Worm (Caenorhabditis elegans) whole organism, young adult: Measurements from ENCODE around the gene Y71H2AM.1.

Experiments
- F22D6.2 ChIP-seq: sonication (generic microtip); optimal IDR thresholded peaks from 2 replicates; lab custom pipeline; 2016; ENCODE audit warnings: mild to moderate bottlenecking, missing genetic modification characterization, missing compliant biosample characterization
- F23B12.7 ChIP-seq: sonication (generic microtip); optimal IDR thresholded peaks from 2 replicates; lab custom pipeline; 2017; ENCODE audit warnings: missing genetic modification characterization, mild to moderate bottlenecking, missing compliant biosample characterization, antibody characterized with exemption, moderate library complexity; ENCODE audit not compliant: insufficient read depth
- F49E8.2 ChIP-seq: sonication (generic microtip); optimal IDR thresholded peaks from 3 replicates; lab custom pipeline; 2017; ENCODE audit warnings: missing genetic modification characterization, mild to moderate bottlenecking, missing compliant biosample characterization, antibody characterized with exemption, moderate library complexity; ENCODE audit not compliant: insufficient read depth
- F55B11.4 ChIP-seq: sonication (generic microtip); optimal IDR thresholded peaks from 2 replicates; lab custom pipeline; 2016; ENCODE audit warnings: missing compliant biosample characterization, missing genetic modification characterization, borderline replicate concordance; ENCODE audit not compliant: insufficient read depth
- F57A8.1 ChIP-seq: fragments of 200-800 bp; sonication (Bioruptor generic); optimal IDR thresholded peaks from 2 replicates; lab custom pipeline; 2018; ENCODE audit warnings: mild to moderate bottlenecking, missing genetic modification characterization, moderate library complexity, missing compliant biosample characterization
- F57C9.4 ChIP-seq: sonication (generic microtip); optimal IDR thresholded peaks from 2 replicates; lab custom pipeline; 2017; ENCODE audit warnings: mild to moderate bottlenecking, missing genetic modification characterization, missing compliant biosample characterization
- K11D2.4 ChIP-seq: fragments of 200-800 bp; sonication (Bioruptor generic); IDR thresholded peaks from 2 replicates; pipeline ENCODE4 v1.3.6; 2022; ENCODE audit warnings: missing genetic modification reagents, missing genetic modification characterization, missing compliant biosample characterization
- akir-1 ChIP-seq: fragments of 200-800 bp; sonication (Bioruptor generic); optimal IDR thresholded peaks from 2 replicates; lab custom pipeline; 2018; ENCODE audit warnings: mild to moderate bottlenecking, missing genetic modification characterization, moderate library complexity, missing compliant biosample characterization
- ama-1 ChIP-seq, 3 experiments: fragments of 150-350 bp in 1 of 3; sonication (generic microtip) in 2 of 3; optimal IDR thresholded peaks; 2 replicates each; lab custom pipeline; 2014 to 2018; ENCODE audit warnings: missing biosample characterization in 2 of 3, missing genetic modification characterization in 2 of 3, missing genetic modification reagents in 2 of 3
- aptf-2 ChIP-seq: fragments of 200-800 bp; sonication (Bioruptor generic); conservative IDR thresholded peaks from 2 replicates; pipeline ENCODE4 v1.3.6; 2022; ENCODE audit warnings: missing genetic modification reagents, missing genetic modification characterization, missing compliant biosample characterization
- atf-7 ChIP-seq: sonication (generic microtip); optimal IDR thresholded peaks from 2 replicates; lab custom pipeline; 2017; ENCODE audit warnings: mild to moderate bottlenecking, missing genetic modification characterization, missing compliant biosample characterization
- athp-1 ChIP-seq: sonication (generic microtip); optimal IDR thresholded peaks from 2 replicates; lab custom pipeline; 2017; ENCODE audit warnings: mild to moderate bottlenecking, missing genetic modification characterization, missing compliant biosample characterization
- attf-5 ChIP-seq: fragments of 200-800 bp; sonication (Bioruptor generic); optimal IDR thresholded peaks from 2 replicates; lab custom pipeline; 2018; ENCODE audit warnings: mild to moderate bottlenecking, missing genetic modification characterization, missing compliant biosample characterization
- bed-1 ChIP-seq: fragments of 200-800 bp; sonication (Bioruptor generic); IDR thresholded peaks from 2 replicates; pipeline ENCODE4 v1.3.6; 2022; ENCODE audit warnings: missing genetic modification reagents, missing genetic modification characterization, missing compliant biosample characterization
- cebp-1 ChIP-seq, 2 experiments: fragments of 200-800 bp in 1 of 2; sonication (Bioruptor generic) in 1 of 2; sonication (generic microtip) in 1 of 2; IDR thresholded peaks in 1 of 2; optimal IDR thresholded peaks in 1 of 2; 2 replicates each; pipeline versions ENCODE4 v1.3.6 to Lab custom; 2017 to 2022; ENCODE audit warnings: missing compliant biosample characterization in 2 of 2, missing genetic modification characterization in 2 of 2, mild to moderate bottlenecking in 1 of 2, missing genetic modification reagents in 1 of 2, moderate library complexity in 1 of 2
- ceh-100 ChIP-seq: fragments of 200-800 bp; sonication (Bioruptor generic); IDR thresholded peaks from 2 replicates; pipeline ENCODE4 v1.3.6; 2022; ENCODE audit warnings: missing genetic modification reagents, missing genetic modification characterization, missing compliant biosample characterization
- ceh-27 ChIP-seq: fragments of 200-800 bp; sonication (Bioruptor generic); optimal IDR thresholded peaks from 2 replicates; lab custom pipeline; 2018; ENCODE audit warnings: mild to moderate bottlenecking, missing genetic modification characterization, moderate library complexity, missing compliant biosample characterization
- ceh-79 ChIP-seq: sonication (generic microtip); optimal IDR thresholded peaks from 2 replicates; lab custom pipeline; 2017; ENCODE audit warnings: mild to moderate bottlenecking, missing genetic modification characterization, missing compliant biosample characterization
- ceh-91 ChIP-seq: fragments of 200-800 bp; sonication (Bioruptor generic); IDR thresholded peaks from 2 replicates; pipeline ENCODE4 v1.3.6; 2022; ENCODE audit warnings: missing genetic modification reagents, missing genetic modification characterization, missing compliant biosample characterization
- chd-7 ChIP-seq: sonication (generic microtip); optimal IDR thresholded peaks from 2 replicates; lab custom pipeline; 2016; ENCODE audit warnings: mild to moderate bottlenecking, missing genetic modification characterization, moderate library complexity, missing compliant biosample characterization
- die-1 ChIP-seq: sonication (generic microtip); optimal IDR thresholded peaks from 2 replicates; lab custom pipeline; 2016; ENCODE audit warnings: missing genotype, mild to moderate bottlenecking, missing genetic modification characterization, missing compliant biosample characterization
- dox-1 ChIP-seq: fragments of 200-800 bp; sonication (Bioruptor generic); IDR thresholded peaks from 2 replicates; pipeline ENCODE4 v1.3.6; 2022; ENCODE audit warnings: missing genetic modification reagents, missing genetic modification characterization, missing compliant biosample characterization
- egl-44 ChIP-seq: fragments of 200-800 bp; sonication (Bioruptor generic); IDR thresholded peaks from 2 replicates; pipeline ENCODE4 v1.3.6; 2022; ENCODE audit warnings: missing genetic modification reagents, missing genetic modification characterization, missing compliant biosample characterization
- hmg-1.2 ChIP-seq: fragments of 200-800 bp; sonication (Bioruptor generic); IDR thresholded peaks from 2 replicates; pipeline ENCODE4 v1.3.6; 2022; ENCODE audit warnings: missing genetic modification reagents, missing genetic modification characterization, missing compliant biosample characterization
- hrde-1 ChIP-seq: sonication (generic microtip); optimal IDR thresholded peaks from 2 replicates; lab custom pipeline; 2016; ENCODE audit warnings: missing genetic modification characterization, mild to moderate bottlenecking, missing compliant biosample characterization, moderate library complexity, missing genotype, missing genetic modification reagents, borderline replicate concordance
- lag-1 ChIP-seq: fragments of 200-800 bp; sonication (Bioruptor generic); IDR thresholded peaks from 2 replicates; pipeline ENCODE4 v1.3.6; 2022; ENCODE audit warnings: missing genetic modification reagents, missing genetic modification characterization, missing compliant biosample characterization
- lin-40 ChIP-seq: sonication (generic microtip); optimal IDR thresholded peaks from 2 replicates; lab custom pipeline; 2016; ENCODE audit warnings: missing genetic modification characterization, mild to moderate bottlenecking, missing compliant biosample characterization, missing genotype, missing genetic modification reagents
- madf-8 ChIP-seq: fragments of 200-800 bp; sonication (Bioruptor generic); conservative IDR thresholded peaks from 2 replicates; pipeline ENCODE4 v1.3.6; 2022; ENCODE audit warnings: missing genetic modification reagents, missing genetic modification characterization, missing compliant biosample characterization
- mel-28 ChIP-seq: sonication (generic microtip); optimal IDR thresholded peaks from 2 replicates; lab custom pipeline; 2016; ENCODE audit warnings: borderline replicate concordance, mild to moderate bottlenecking, missing genetic modification characterization, missing compliant biosample characterization
- nfyb-1 ChIP-seq: fragments of 200-800 bp; sonication (Bioruptor generic); IDR thresholded peaks from 2 replicates; pipeline ENCODE4 v1.3.6; 2022; ENCODE audit warnings: missing genetic modification reagents, missing genetic modification characterization, missing compliant biosample characterization
- nhr-27 ChIP-seq: fragments of 200-800 bp; sonication (Bioruptor generic); optimal IDR thresholded peaks from 2 replicates; lab custom pipeline; 2018; ENCODE audit warnings: mild to moderate bottlenecking, missing genetic modification characterization, moderate library complexity, missing compliant biosample characterization
- nhr-80 ChIP-seq: sonication (generic microtip); optimal IDR thresholded peaks from 2 replicates; lab custom pipeline; 2016; ENCODE audit warnings: missing genetic modification characterization, missing compliant biosample characterization
- nhr-90 ChIP-seq: sonication (generic microtip); optimal IDR thresholded peaks from 2 replicates; lab custom pipeline; 2016; ENCODE audit warnings: missing genotype, mild to moderate bottlenecking, missing genetic modification characterization, missing compliant biosample characterization
- snpc-1.1 ChIP-seq: sonication (generic microtip); optimal IDR thresholded peaks from 2 replicates; lab custom pipeline; 2017; ENCODE audit warnings: missing genetic modification characterization, mild to moderate bottlenecking, missing compliant biosample characterization, antibody characterized with exemption, moderate library complexity, missing genotype, missing genetic modification reagents; ENCODE audit not compliant: insufficient read depth
- somi-1 ChIP-seq: fragments of 200-800 bp; sonication (Bioruptor generic); optimal IDR thresholded peaks from 2 replicates; lab custom pipeline; 2018; ENCODE audit warnings: mild to moderate bottlenecking, missing genetic modification characterization, missing compliant biosample characterization
- tbx-9 ChIP-seq: sonication (generic microtip); optimal IDR thresholded peaks from 2 replicates; lab custom pipeline; 2016; ENCODE audit warnings: borderline replicate concordance, missing genetic modification characterization, inconsistent platforms, missing compliant biosample characterization
- unc-62 ChIP-seq: fragments of 150-350 bp; optimal IDR thresholded peaks from 2 replicates; lab custom pipeline; 2014; ENCODE audit warnings: missing biosample characterization, missing genetic modification reagents, missing genetic modification characterization
- xnd-1 ChIP-seq: sonication (generic microtip); optimal IDR thresholded peaks from 2 replicates; lab custom pipeline; 2016; ENCODE audit warnings: missing genotype, missing genetic modification reagents, missing genetic modification characterization, missing compliant biosample characterization
- zfh-2 ChIP-seq: fragments of 200-800 bp; sonication (Bioruptor generic); conservative IDR thresholded peaks from 2 replicates; pipeline ENCODE4 v1.3.6; 2022; ENCODE audit warnings: missing genetic modification reagents, missing genetic modification characterization, missing compliant biosample characterization
- ztf-25 ChIP-seq: fragments of 200-800 bp; sonication (Bioruptor generic); IDR thresholded peaks from 2 replicates; pipeline ENCODE4 v1.3.6; 2022; ENCODE audit warnings: missing genetic modification reagents, missing genetic modification characterization, missing compliant biosample characterization
- ztf-26 ChIP-seq: sonication (generic microtip); optimal IDR thresholded peaks from 2 replicates; lab custom pipeline; 2017; ENCODE audit warnings: missing genetic modification characterization, missing compliant biosample characterization

Y71H2AM.1 gene

DNA sequence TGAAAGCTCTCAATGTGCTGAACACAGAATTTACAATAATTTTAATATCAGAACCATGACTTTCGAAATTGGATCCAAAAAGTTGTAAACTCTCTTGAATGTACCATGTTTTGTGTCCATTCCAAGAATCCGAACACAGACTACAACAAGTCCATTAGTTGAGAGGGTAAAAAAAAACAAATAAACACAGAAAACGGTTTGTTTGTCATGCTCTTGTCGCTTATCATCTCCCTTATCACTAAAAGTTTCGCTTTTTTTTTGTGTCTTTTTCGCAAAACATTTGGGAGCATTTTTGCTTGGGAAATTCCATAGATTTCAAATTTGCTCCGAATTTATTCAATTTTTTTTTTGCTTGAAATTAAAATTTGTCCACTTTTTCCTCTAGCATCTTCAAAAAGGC is 42.6 kb downstream of the Y71H2AM.1 start:
- TF ChIP-seq madf-8, result no peak
- TF ChIP-seq athp-1 (tag; lab: Kevin White, UChicago), result no peak
- no peak for TF ChIP-seq cebp-1 (GFP tag; IDR thresholded peaks at IDR 0.05; lab: Robert Waterston, UW)
- TF ChIP-seq cebp-1 (tag; optimal IDR thresholded peaks at IDR 0.05; lab: Kevin White, UChicago), result no peak
- no peak for TF ChIP-seq K11D2.4 (GFP tag; lab: Robert Waterston, UW)
- TF ChIP-seq dox-1, result no peak
- TF ChIP-seq lin-40 (tag; lab: Kevin White, UChicago), result no peak
- no peak for TF ChIP-seq ceh-100 (GFP tag; lab: Robert Waterston, UW)
- no peak for TF ChIP-seq tbx-9 (tag; lab: Kevin White, UChicago)
- TF ChIP-seq xnd-1 (tag; lab: Kevin White, UChicago), result no peak
- no peak for TF ChIP-seq nhr-90 (tag; lab: Kevin White, UChicago)

DNA sequence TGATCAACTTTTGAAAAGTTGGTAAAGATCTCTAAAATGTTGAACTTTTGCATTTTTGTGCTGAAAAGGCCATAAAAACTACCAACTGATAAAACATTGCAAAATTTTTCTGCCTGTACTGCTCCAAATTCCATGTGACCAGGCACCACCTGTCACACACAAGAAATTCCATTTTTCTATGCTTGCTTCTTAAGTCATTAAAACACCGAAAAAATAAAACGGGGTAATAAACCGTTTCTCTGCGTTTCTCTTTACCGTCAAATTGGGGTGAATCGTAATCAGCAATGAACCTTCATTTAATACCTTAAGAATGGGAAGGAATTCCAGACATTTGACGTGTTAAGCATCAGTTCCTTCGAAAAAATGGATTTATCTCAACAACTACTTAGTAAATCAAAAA is 43.4 kb downstream of the Y71H2AM.1 start:
- peak; percentile 25; the same call in 1 of the 2 replicates for TF ChIP-seq dox-1
- no peak for TF ChIP-seq atf-7 (tag; lab: Kevin White, UChicago)
- TF ChIP-seq egl-44 (GFP tag; lab: Robert Waterston, UW), result 0 out of 2 replicates have a peak, but pooled peaks have one; percentile 33
- TF ChIP-seq ceh-91, result no peak
- no peak for TF ChIP-seq mel-28
- no peak for TF ChIP-seq nfyb-1 (GFP tag; lab: Robert Waterston, UW)
- peak; percentile 89 for TF ChIP-seq nhr-80 (tag; lab: Kevin White, UChicago)
- no peak for TF ChIP-seq ama-1 (optimal IDR thresholded peaks at IDR 0.05; lab: Kevin White, UChicago)
- no peak for TF ChIP-seq ama-1 (GFP tag; optimal IDR thresholded peaks at IDR 0.05; lab: Kevin White, UChicago)
- no peak for TF ChIP-seq cebp-1 (GFP tag; IDR thresholded peaks at IDR 0.05; lab: Robert Waterston, UW)
- peak; percentile 59 for TF ChIP-seq cebp-1 (tag; optimal IDR thresholded peaks at IDR 0.05; lab: Kevin White, UChicago)
- TF ChIP-seq hmg-1.2 (GFP tag; lab: Robert Waterston, UW), result no peak
- peak; percentile 74 for TF ChIP-seq unc-62
- TF ChIP-seq, all 124 proteins: peak for 5

DNA sequence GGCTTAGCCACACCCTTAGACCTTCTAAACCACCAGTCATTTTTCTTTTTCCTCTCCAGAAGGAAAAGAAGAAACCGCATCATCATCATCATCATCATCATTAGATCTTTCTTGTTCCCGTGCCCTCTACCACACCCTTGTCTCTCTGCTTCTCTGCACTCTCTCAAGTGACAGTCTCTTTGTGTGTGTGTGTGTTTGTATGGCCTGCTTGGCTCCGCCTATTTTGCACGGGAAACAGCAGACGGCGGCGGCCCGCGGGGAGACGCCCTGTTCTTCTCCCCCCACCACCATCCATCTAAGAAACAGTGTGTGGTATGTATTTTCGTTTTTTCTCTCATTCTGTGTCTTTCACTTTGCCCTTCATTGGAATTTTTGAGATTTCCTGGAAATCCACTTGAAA is 44.9 kb downstream of the Y71H2AM.1 start:
- TF ChIP-seq hrde-1 (tag; lab: Kevin White, UChicago) (no peak), bed-1 (GFP tag; lab: Robert Waterston, UW) (no peak), F49E8.2 (tag; lab: Kevin White, UChicago) (no peak), nhr-27 (tag; lab: Kevin White, UChicago) (no peak), athp-1 (tag; lab: Kevin White, UChicago) (no peak), aptf-2 (GFP tag; lab: Robert Waterston, UW) (no peak), attf-5 (peak; percentile 38), hmg-1.2 (GFP tag; lab: Robert Waterston, UW) (no peak; the same call in 1 of the 2 replicates), atf-7 (tag; lab: Kevin White, UChicago) (no peak), akir-1 (no peak), cebp-1 (GFP tag; IDR thresholded peaks at IDR 0.05; lab: Robert Waterston, UW) (no peak), cebp-1 (tag; optimal IDR thresholded peaks at IDR 0.05; lab: Kevin White, UChicago) (peak; percentile 52), ceh-27 (GFP tag; lab: Kevin White, UChicago) (peak; percentile 60), somi-1 (GFP tag; lab: Kevin White, UChicago) (peak; percentile 84), K11D2.4 (GFP tag; lab: Robert Waterston, UW) (no peak), F55B11.4 (tag; lab: Kevin White, UChicago) (no peak), zfh-2 (peak; percentile 76), F23B12.7 (tag; lab: Kevin White, UChicago) (no peak), F57A8.1 (GFP tag; lab: Kevin White, UChicago) (no peak), chd-7 (tag; lab: Kevin White, UChicago) (peak; percentile 17), snpc-1.1 (no peak), nhr-90 (tag; lab: Kevin White, UChicago) (no peak), F22D6.2 (tag; lab: Kevin White, UChicago) (no peak), xnd-1 (tag; lab: Kevin White, UChicago) (no peak), nhr-80 (tag; lab: Kevin White, UChicago) (peak; percentile 71), ztf-26 (tag; lab: Kevin White, UChicago) (peak; percentile 76), nfyb-1 (GFP tag; lab: Robert Waterston, UW) (0 out of 2 replicates have a peak, but pooled peaks have one; percentile 28), F57C9.4 (tag; lab: Kevin White, UChicago) (no peak), die-1 (tag; lab: Kevin White, UChicago) (peak; percentile 3), lag-1 (GFP tag; lab: Robert Waterston, UW) (no peak), ceh-79 (tag; lab: Kevin White, UChicago) (no peak), dox-1 (peak; percentile 54; the same call in 1 of the 2 replicates), ztf-25 (GFP tag; lab: Robert Waterston, UW) (0 out of 2 replicates have a peak, but pooled peaks have one; percentile 46)
